Fruit fly (Drosophila melanogaster) whole organism, prepupa: Measurements from ENCODE around the gene tey.

Experiments
- Blimp-1 ChIP-seq: fragments of 200-800 bp; sonication (Bioruptor generic); optimal IDR thresholded peaks from 3 replicates; lab custom pipeline; 2017; ENCODE audit warnings: missing biosample characterization, missing genetic modification characterization, mild to moderate bottlenecking, moderate library complexity, missing genetic modification reagents
- CG10631 ChIP-seq: fragments of 200-800 bp; sonication (Bioruptor generic); optimal IDR thresholded peaks from 2 replicates; lab custom pipeline; 2016; ENCODE audit warnings: missing biosample characterization, missing genetic modification characterization
- CG10669 ChIP-seq: fragments of 200-800 bp; sonication (Bioruptor generic); optimal IDR thresholded peaks from 3 replicates; lab custom pipeline; 2018; ENCODE audit warnings: missing biosample characterization, mild to moderate bottlenecking, missing genetic modification characterization, moderate library complexity
- CG11294 ChIP-seq: fragments of 200-800 bp; sonication (Bioruptor generic); IDR thresholded peaks from 2 replicates; pipeline ENCODE4 v1.3.6; 2022; ENCODE audit warnings: missing biosample characterization, missing genetic modification characterization
- CG11762 ChIP-seq: fragments of 200-800 bp; sonication (Bioruptor generic); optimal IDR thresholded peaks from 3 replicates; lab custom pipeline; 2016; ENCODE audit warnings: missing biosample characterization, missing genetic modification characterization; ENCODE audit not compliant: insufficient read depth
- CG15336 ChIP-seq: fragments of 200-800 bp; sonication (Bioruptor generic); IDR thresholded peaks from 2 replicates; pipeline ENCODE4 v1.3.6; 2022; ENCODE audit warnings: missing biosample characterization, missing genetic modification characterization
- CG1621 ChIP-seq: fragments of 200-800 bp; sonication (Bioruptor generic); optimal IDR thresholded peaks from 3 replicates; lab custom pipeline; 2018; ENCODE audit warnings: missing biosample characterization, mild to moderate bottlenecking, missing genetic modification characterization
- CG16779 ChIP-seq: fragments of 200-800 bp; sonication (Bioruptor generic); optimal IDR thresholded peaks from 3 replicates; lab custom pipeline; 2017; ENCODE audit warnings: missing biosample characterization, mild to moderate bottlenecking, missing genetic modification characterization
- CG31627 ChIP-seq: fragments of 200-800 bp; sonication (Bioruptor generic); optimal IDR thresholded peaks from 3 replicates; lab custom pipeline; 2016; ENCODE audit warnings: missing biosample characterization, missing genetic modification characterization
- CG32006 ChIP-seq: fragments of 200-800 bp; sonication (Bioruptor generic); optimal IDR thresholded peaks from 3 replicates; lab custom pipeline; 2017; ENCODE audit warnings: missing biosample characterization, mild to moderate bottlenecking, missing genetic modification characterization
- CG34406 ChIP-seq: fragments of 200-800 bp; sonication (Bioruptor generic); optimal IDR thresholded peaks from 3 replicates; lab custom pipeline; 2016; ENCODE audit warnings: missing biosample characterization, missing genetic modification characterization
- CG3919 ChIP-seq: fragments of 200-800 bp; sonication (Bioruptor generic); optimal IDR thresholded peaks from 3 replicates; lab custom pipeline; 2016; ENCODE audit warnings: missing biosample characterization, missing genetic modification characterization
- CG4318 ChIP-seq: fragments of 200-800 bp; sonication (Bioruptor generic); optimal IDR thresholded peaks from 3 replicates; lab custom pipeline; 2017; ENCODE audit warnings: missing biosample characterization, mild to moderate bottlenecking, missing genetic modification characterization
- CG6276 ChIP-seq: fragments of 200-800 bp; sonication (Bioruptor generic); optimal IDR thresholded peaks from 2 replicates; lab custom pipeline; 2017; ENCODE audit warnings: missing biosample characterization, mild to moderate bottlenecking, missing genetic modification characterization
- CG6808 ChIP-seq: fragments of 200-800 bp; sonication (Bioruptor generic); optimal IDR thresholded peaks from 3 replicates; lab custom pipeline; 2017; ENCODE audit warnings: missing biosample characterization, missing genetic modification characterization, mild to moderate bottlenecking, moderate library complexity, missing genetic modification reagents
- CG7368 ChIP-seq: fragments of 200-800 bp; sonication (Bioruptor generic); optimal IDR thresholded peaks from 3 replicates; lab custom pipeline; 2016; ENCODE audit warnings: missing biosample characterization, missing genetic modification characterization
- CG8119 ChIP-seq: fragments of 200-800 bp; sonication (Bioruptor generic); IDR thresholded peaks from 3 replicates; pipeline ENCODE4 v1.3.6; 2022; ENCODE audit warnings: missing biosample characterization, missing genetic modification characterization
- CG8319 ChIP-seq: fragments of 200-800 bp; sonication (Bioruptor generic); optimal IDR thresholded peaks from 3 replicates; lab custom pipeline; 2016; ENCODE audit warnings: missing biosample characterization, missing genetic modification characterization
- CG9139 ChIP-seq: fragments of 200-800 bp; sonication (Bioruptor generic); optimal IDR thresholded peaks from 3 replicates; lab custom pipeline; 2017; ENCODE audit warnings: missing biosample characterization, mild to moderate bottlenecking, missing genetic modification characterization
- Eip75B ChIP-seq: fragments of 200-800 bp; sonication (Bioruptor generic); optimal IDR thresholded peaks from 3 replicates; lab custom pipeline; 2016; ENCODE audit warnings: missing biosample characterization, missing genetic modification characterization
- Eip78C ChIP-seq: fragments of 200-800 bp; sonication (Bioruptor generic); peaks from one replicate; lab custom pipeline; 2016; ENCODE audit warnings: missing biosample characterization, missing genetic modification characterization
- Eip93F ChIP-seq: fragments of 200-800 bp; sonication (Bioruptor generic); optimal IDR thresholded peaks from 2 replicates; lab custom pipeline; 2016; ENCODE audit warnings: missing biosample characterization, mild to moderate bottlenecking, missing genetic modification characterization
- Ets21C ChIP-seq: fragments of 200-800 bp; sonication (Bioruptor generic); optimal IDR thresholded peaks from 3 replicates; lab custom pipeline; 2016; ENCODE audit warnings: missing biosample characterization, missing genetic modification characterization
- Ets96B ChIP-seq: fragments of 200-800 bp; optimal IDR thresholded peaks from 2 replicates; lab custom pipeline; 2019; ENCODE audit warnings: missing biosample characterization, mild to moderate bottlenecking, missing genetic modification characterization, moderate library complexity
- Hr39 ChIP-seq: fragments of 200-800 bp; sonication (Bioruptor generic); optimal IDR thresholded peaks from 2 replicates; lab custom pipeline; 2016; ENCODE audit warnings: missing biosample characterization, missing genetic modification characterization
- Hr4 ChIP-seq: fragments of 200-800 bp; sonication (Bioruptor generic); optimal IDR thresholded peaks from 3 replicates; lab custom pipeline; 2016; ENCODE audit warnings: missing biosample characterization, missing genetic modification characterization
- Lpt ChIP-seq: fragments of 200-800 bp; sonication (Bioruptor generic); optimal IDR thresholded peaks from 3 replicates; lab custom pipeline; 2016; ENCODE audit warnings: missing biosample characterization, missing genetic modification characterization
- Met ChIP-seq: fragments of 200-800 bp; sonication (Bioruptor generic); optimal IDR thresholded peaks from 3 replicates; lab custom pipeline; 2016; ENCODE audit warnings: missing biosample characterization, missing genetic modification characterization
- OdsH ChIP-seq: fragments of 200-800 bp; sonication (Bioruptor generic); optimal IDR thresholded peaks from 3 replicates; lab custom pipeline; 2016; ENCODE audit warnings: missing biosample characterization, missing genetic modification characterization
- Smox ChIP-seq: fragments of 200-800 bp; sonication (Bioruptor generic); optimal IDR thresholded peaks from 3 replicates; lab custom pipeline; 2016; ENCODE audit warnings: missing biosample characterization, missing genetic modification characterization
- Sox102F ChIP-seq: fragments of 200-800 bp; sonication (Bioruptor generic); optimal IDR thresholded peaks from 2 replicates; lab custom pipeline; 2016; ENCODE audit warnings: missing biosample characterization, mild to moderate bottlenecking, missing genetic modification characterization
- Sox14 ChIP-seq: fragments of 200-800 bp; sonication (Bioruptor generic); optimal IDR thresholded peaks from 3 replicates; lab custom pipeline; 2016; ENCODE audit warnings: missing biosample characterization, missing genetic modification characterization
- Sox15 ChIP-seq: fragments of 200-800 bp; sonication (Bioruptor generic); optimal IDR thresholded peaks from 3 replicates; lab custom pipeline; 2016; ENCODE audit warnings: missing biosample characterization, missing genetic modification characterization
- cyc ChIP-seq: fragments of 200-800 bp; sonication (Bioruptor generic); optimal IDR thresholded peaks from 3 replicates; lab custom pipeline; 2016; ENCODE audit warnings: missing biosample characterization, missing genetic modification characterization
- dac ChIP-seq: fragments of 200-800 bp; sonication (Bioruptor generic); optimal IDR thresholded peaks from 2 replicates; lab custom pipeline; 2017; ENCODE audit warnings: missing biosample characterization, mild to moderate bottlenecking, missing genetic modification characterization
- dsx ChIP-seq: fragments of 200-800 bp; optimal IDR thresholded peaks from 3 replicates; lab custom pipeline; 2019; ENCODE audit warnings: missing biosample characterization, mild to moderate bottlenecking, missing genetic modification characterization, moderate library complexity; ENCODE audit not compliant: poor library complexity, severe bottlenecking
- eg ChIP-seq: fragments of 200-800 bp; sonication (Bioruptor generic); IDR thresholded peaks from 3 replicates; pipeline ENCODE4 v1.3.6; 2022; ENCODE audit warnings: missing biosample characterization, missing genetic modification characterization
- esn ChIP-seq: fragments of 200-800 bp; sonication (Bioruptor generic); optimal IDR thresholded peaks from 2 replicates; lab custom pipeline; 2016; ENCODE audit warnings: missing biosample characterization, mild to moderate bottlenecking, missing genetic modification characterization, moderate library complexity
- fd59A ChIP-seq: fragments of 200-800 bp; sonication (Bioruptor generic); optimal IDR thresholded peaks from 2 replicates; lab custom pipeline; 2017; ENCODE audit warnings: missing biosample characterization, mild to moderate bottlenecking, missing genetic modification characterization, missing genetic modification reagents
- fd85E ChIP-seq: fragments of 200-800 bp; sonication (Bioruptor generic); optimal IDR thresholded peaks from 3 replicates; lab custom pipeline; 2016; ENCODE audit warnings: missing biosample characterization, missing genetic modification characterization
- fkh ChIP-seq: fragments of 200-800 bp; sonication (Bioruptor generic); optimal IDR thresholded peaks from 3 replicates; lab custom pipeline; 2017; ENCODE audit warnings: missing biosample characterization, mild to moderate bottlenecking, missing genetic modification characterization, moderate library complexity
- net ChIP-seq: fragments of 200-800 bp; sonication (Bioruptor generic); optimal IDR thresholded peaks from 3 replicates; lab custom pipeline; 2016; ENCODE audit warnings: missing biosample characterization, missing genetic modification characterization
- salr ChIP-seq, 2 experiments: fragments of 200-800 bp; sonication (Bioruptor generic); optimal IDR thresholded peaks; 3 replicates each; lab custom pipeline; 2016 to 2018; ENCODE audit warnings: missing biosample characterization in 2 of 2, missing genetic modification characterization in 2 of 2, mild to moderate bottlenecking in 1 of 2
- ss ChIP-seq, 2 experiments: fragments of 200-800 bp; sonication (Bioruptor generic); optimal IDR thresholded peaks; 2 replicates in 1 of 2; 3 replicates in 1 of 2; lab custom pipeline; 2017 to 2018; ENCODE audit warnings: mild to moderate bottlenecking in 2 of 2, missing biosample characterization in 2 of 2, missing genetic modification characterization in 2 of 2, moderate library complexity in 1 of 2
- topi ChIP-seq: fragments of 200-800 bp; sonication (Bioruptor generic); optimal IDR thresholded peaks from 3 replicates; lab custom pipeline; 2016; ENCODE audit warnings: missing biosample characterization, missing genetic modification characterization
- vri ChIP-seq: fragments of 200-800 bp; sonication (Bioruptor generic); optimal IDR thresholded peaks from 3 replicates; lab custom pipeline; 2016; ENCODE audit warnings: missing biosample characterization, mild to moderate bottlenecking, missing genetic modification characterization

The tey gene

DNA sequence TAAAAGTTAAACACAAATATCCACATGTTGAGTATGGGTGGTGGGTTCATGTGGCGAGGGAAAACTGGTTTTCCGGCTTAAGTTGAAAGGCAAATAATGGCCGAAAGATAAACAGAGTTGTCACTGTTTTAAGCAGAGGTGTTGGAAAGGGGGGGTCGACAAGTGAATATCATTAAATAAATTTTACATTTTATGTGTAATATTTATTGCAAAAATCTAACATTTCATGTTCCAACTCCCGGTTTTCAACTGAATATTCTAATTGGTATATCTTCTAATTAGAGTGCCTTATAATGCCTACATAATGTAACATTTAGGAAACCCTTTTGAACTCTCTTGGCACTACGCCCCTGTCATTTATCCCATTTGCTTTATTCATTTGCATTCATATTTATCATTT, 8.0 kb downstream of the tey start:
- no peak for TF ChIP-seq fd59A (GFP tag; lab: Kevin White, UChicago)
- peak; percentile 47 for TF ChIP-seq Eip78C (GFP tag; lab: Kevin White, UChicago)
- peak; percentile 77 for TF ChIP-seq fkh (GFP tag; lab: Kevin White, UChicago)
- TF ChIP-seq Hr4 (GFP tag; lab: Kevin White, UChicago), result peak; percentile 19
- TF ChIP-seq CG8119 (GFP tag; lab: Robert Waterston, UW), result 0 out of 3 replicates have a peak, but pooled peaks have one; percentile 21
- TF ChIP-seq CG10669 (GFP tag; lab: Kevin White, UChicago), result no peak
- TF ChIP-seq, all 60 proteins: peak for 4

DNA sequence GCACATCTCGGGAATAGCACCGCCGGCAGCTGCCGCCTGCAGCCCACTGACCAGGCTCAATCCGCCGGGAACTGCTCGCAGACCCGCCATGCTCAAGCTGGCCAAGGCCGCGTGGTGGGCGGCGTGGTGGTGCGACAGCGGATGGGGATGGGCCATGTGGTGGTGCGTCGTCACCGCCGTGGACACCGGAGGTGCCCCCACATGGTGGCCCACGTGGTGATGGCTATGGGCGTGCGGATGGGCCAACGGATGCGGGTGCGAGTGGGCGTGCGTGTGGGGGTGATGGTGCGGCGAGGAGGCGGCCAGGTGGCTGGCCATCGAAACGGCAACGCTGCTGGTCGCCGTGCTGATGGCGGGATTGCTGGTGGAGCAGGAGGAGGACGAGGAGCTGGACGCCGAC, 10.4 kb downstream of the tey start:
- no peak for TF ChIP-seq Eip75B
- no peak for TF ChIP-seq CG9139
- TF ChIP-seq, all 60 proteins: peak for 0

DNA sequence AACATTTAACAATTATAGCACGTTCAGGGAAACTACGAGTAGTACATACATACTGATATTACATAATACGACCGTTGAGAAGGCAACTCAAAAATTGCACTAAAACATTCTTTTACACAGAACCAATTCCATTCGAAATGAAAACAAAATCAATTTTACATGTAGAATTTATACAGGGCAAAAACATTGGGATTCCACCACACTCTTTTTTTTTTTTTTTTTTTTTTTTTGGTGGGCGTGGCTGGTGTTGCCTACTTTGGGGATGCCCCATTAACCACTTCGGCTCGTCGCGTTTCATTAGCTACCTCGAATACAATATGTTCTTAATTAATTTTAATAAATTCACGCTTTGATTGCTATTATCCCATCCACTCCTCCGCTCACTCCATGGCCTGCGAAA, 13.3 kb downstream of the tey start:
- TF ChIP-seq Sox102F (GFP tag; lab: Kevin White, UChicago) (peak; percentile 55), ss (GFP tag; optimal IDR thresholded peaks at IDR 0.05; lab: Kevin White, UChicago) (peak; percentile 34 to 63), Lpt (GFP tag; lab: Kevin White, UChicago) (no peak), Eip75B (peak; percentile 4), CG4318 (no peak), fd85E (GFP tag; lab: Kevin White, UChicago) (no peak), Ets21C (GFP tag; lab: Kevin White, UChicago) (no peak), CG16779 (tag; lab: Kevin White, UChicago) (peak; percentile 28), dsx (GFP tag; lab: Kevin White, UChicago) (no peak), CG15336 (GFP tag; lab: Robert Waterston, UW) (peak; percentile 56; the same call in 1 of the 2 replicates), CG10631 (GFP tag; lab: Kevin White, UChicago) (no peak), Met (GFP tag; lab: Kevin White, UChicago) (no peak), CG9139 (peak; percentile 72), CG31627 (GFP tag; lab: Kevin White, UChicago) (no peak), fkh (GFP tag; lab: Kevin White, UChicago) (no peak), eg (GFP tag; lab: Robert Waterston, UW) (peak; percentile 93), cyc (GFP tag; lab: Kevin White, UChicago) (no peak), Sox14 (GFP tag; lab: Kevin White, UChicago) (no peak), Eip93F (GFP tag; lab: Kevin White, UChicago) (no peak), CG32006 (no peak), CG11294 (no peak; the same call in 1 of the 2 replicates), dac (GFP tag; lab: Kevin White, UChicago) (peak; percentile 39), Hr4 (GFP tag; lab: Kevin White, UChicago) (no peak), CG6808 (GFP tag; lab: Kevin White, UChicago) (peak; percentile 58), CG7368 (GFP tag; lab: Kevin White, UChicago) (peak; percentile 29), Smox (peak; percentile 19), CG8319 (GFP tag; lab: Kevin White, UChicago) (peak; percentile 26), OdsH (peak; percentile 35), CG11762 (GFP tag; lab: Kevin White, UChicago) (peak; percentile 32), CG3919 (GFP tag; lab: Kevin White, UChicago) (peak; percentile 36), CG34406 (GFP tag; lab: Kevin White, UChicago) (peak; percentile 45), Hr39 (GFP tag; lab: Kevin White, UChicago) (peak; percentile 5), CG10669 (GFP tag; lab: Kevin White, UChicago) (peak; percentile 60), Blimp-1 (GFP tag; lab: Kevin White, UChicago) (peak; percentile 21), CG6276 (GFP tag; lab: Kevin White, UChicago) (no peak), fd59A (GFP tag; lab: Kevin White, UChicago) (peak; percentile 44), topi (GFP tag; lab: Kevin White, UChicago) (peak; percentile 50), net (GFP tag; lab: Kevin White, UChicago) (peak; percentile 77), vri (peak; percentile 72), salr (GFP tag; optimal IDR thresholded peaks at IDR 0.05; lab: Kevin White, UChicago) (peak; percentile 38 to 56), esn (GFP tag; lab: Kevin White, UChicago) (peak; percentile 19), Sox15 (no peak), CG1621 (peak; percentile 62), Ets96B (tag; lab: Kevin White, UChicago) (peak; percentile 34)
